Fruit fly (Drosophila melanogaster) whole organism, pupa: ENCODE results near the gene Cpr23B.

ENCODE experiments used
- CG10348 ChIP-seq: fragments of 200-800 bp; sonication (Bioruptor generic); IDR thresholded peaks from 2 replicates; pipeline ENCODE4 v1.3.6; 2022; ENCODE audit warnings: missing biosample characterization, missing genetic modification characterization
- CG13204 ChIP-seq: fragments of 200-800 bp; sonication (Bioruptor generic); optimal IDR thresholded peaks from 2 replicates; lab custom pipeline; 2018; ENCODE audit warnings: missing biosample characterization, mild to moderate bottlenecking, missing genetic modification characterization, moderate library complexity
- CG14655 ChIP-seq: fragments of 200-800 bp; sonication (Bioruptor generic); optimal IDR thresholded peaks from 3 replicates; lab custom pipeline; 2017; ENCODE audit warnings: mild to moderate bottlenecking, missing biosample characterization, missing genetic modification reagents, missing genetic modification characterization
- CG15710 ChIP-seq: fragments of 200-800 bp; sonication (Bioruptor generic); optimal IDR thresholded peaks from 2 replicates; lab custom pipeline; 2018; ENCODE audit warnings: missing biosample characterization, mild to moderate bottlenecking, missing genetic modification characterization, moderate library complexity
- CG4496 ChIP-seq: fragments of 200-800 bp; sonication (Bioruptor generic); IDR thresholded peaks from 3 replicates; pipeline ENCODE4 v1.3.6; 2022; ENCODE audit warnings: missing biosample characterization, missing genetic modification characterization
- CG8159 ChIP-seq: fragments of 200-800 bp; sonication (Bioruptor generic); optimal IDR thresholded peaks from 3 replicates; lab custom pipeline; 2018; ENCODE audit warnings: missing biosample characterization, mild to moderate bottlenecking, missing genetic modification characterization, moderate library complexity
- CG8301 ChIP-seq: fragments of 200-800 bp; sonication (Bioruptor generic); optimal IDR thresholded peaks from 2 replicates; lab custom pipeline; 2018; ENCODE audit warnings: missing biosample characterization, mild to moderate bottlenecking, missing genetic modification characterization
- D1 ChIP-seq: fragments of 200-800 bp; sonication (Bioruptor generic); optimal IDR thresholded peaks from 2 replicates; lab custom pipeline; 2018; ENCODE audit warnings: missing biosample characterization, mild to moderate bottlenecking, missing genetic modification characterization, moderate library complexity
- Ets98B ChIP-seq: fragments of 200-800 bp; sonication (Bioruptor generic); IDR thresholded peaks from 2 replicates; pipeline ENCODE4 v1.3.6; 2022; ENCODE audit warnings: missing biosample characterization, missing genetic modification characterization
- Snoo ChIP-seq: fragments of 200-800 bp; sonication (Bioruptor generic); optimal IDR thresholded peaks from 3 replicates; lab custom pipeline; 2017; ENCODE audit warnings: missing biosample characterization, mild to moderate bottlenecking, missing genetic modification characterization, inconsistent platforms
- gl ChIP-seq: fragments of 200-800 bp; sonication (Bioruptor generic); optimal IDR thresholded peaks from 2 replicates; lab custom pipeline; 2018; ENCODE audit warnings: missing biosample characterization, mild to moderate bottlenecking, missing genetic modification characterization

DNA sequence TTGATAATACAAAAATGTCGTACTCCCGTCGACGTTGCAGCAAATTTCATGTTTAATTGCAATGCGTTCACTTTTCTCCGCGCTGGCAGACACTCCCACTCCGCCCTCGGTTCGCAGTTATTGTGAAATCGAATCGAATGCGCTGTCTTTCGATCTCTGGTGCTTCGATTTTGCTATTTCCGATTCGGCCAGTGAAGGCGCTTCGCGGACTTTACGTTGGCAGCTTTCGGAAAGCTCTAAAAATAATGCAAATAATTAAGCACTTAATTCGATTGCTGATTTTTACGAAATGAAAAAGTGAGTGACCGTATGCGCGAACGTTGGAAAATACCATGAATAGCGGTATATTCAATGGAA is 36.0 kb downstream of the Cpr23B start, which contains the start of gene Ifrd1:
- TF ChIP-seq D1 (tag; lab: Kevin White, UChicago): no peak
- TF ChIP-seq Snoo: no peak
- no peak for TF ChIP-seq CG13204 (GFP tag; lab: Kevin White, UChicago)
- TF ChIP-seq CG4496 (GFP tag; lab: Robert Waterston, UW): no peak
- TF ChIP-seq CG14655 (GFP tag; lab: Kevin White, UChicago): no peak
- TF ChIP-seq CG8301 (tag; lab: Kevin White, UChicago): no peak
- TF ChIP-seq CG15710 (tag; lab: Kevin White, UChicago): no peak
- TF ChIP-seq Ets98B (GFP tag; lab: Robert Waterston, UW): no peak
- TF ChIP-seq gl (tag; lab: Kevin White, UChicago): no peak
- no peak for TF ChIP-seq CG10348 (GFP tag; lab: Robert Waterston, UW)
- TF ChIP-seq CG8159: no peak
